Fruit fly (Drosophila melanogaster): ENCODE data around the gene Kap-alpha3.

Gene Kap-alpha3

dm6 chr3R:9626880-9627401 is 49.4 kb upstream of the Kap-alpha3 start, which contains the start of the genes CG9427 and CG8319 (continued):
- TF ChIP-seq jigr1 (GFP tag; IDR thresholded peaks at IDR 0.05), result no peak
- TF ChIP-seq Bgb (GFP tag; IDR thresholded peaks at IDR 0.05; ENCODE audit: partially characterized antibody), result peak; percentile 78
- peak; percentile 51 for TF ChIP-seq CG7839 (tag; optimal IDR thresholded peaks at IDR 0.05)
- peak; percentile 54 for TF ChIP-seq CG10979 (tag; optimal IDR thresholded peaks at IDR 0.05)
- no peak for TF ChIP-seq D19B (GFP tag; optimal IDR thresholded peaks at IDR 0.05)
- no peak for TF ChIP-seq btn (GFP tag; optimal IDR thresholded peaks at IDR 0.05)
- TF ChIP-seq gcm (GFP tag; optimal IDR thresholded peaks at IDR 0.05), result peak; percentile 62
- TF ChIP-seq CG1647 (GFP tag; optimal IDR thresholded peaks at IDR 0.05), result no peak
- TF ChIP-seq CG15696 (tag; optimal IDR thresholded peaks at IDR 0.05), result peak; percentile 52
- TF ChIP-seq CG6272 (GFP tag; IDR thresholded peaks at IDR 0.05), result no peak
- TF ChIP-seq CG32532 (GFP tag; IDR thresholded peaks at IDR 0.05), result peak; percentile 60
- TF ChIP-seq mam (GFP tag; optimal IDR thresholded peaks at IDR 0.05), result peak; percentile 66
- TF ChIP-seq bsh (GFP tag; optimal IDR thresholded peaks at IDR 0.05), result peak in 1 of 2 experiments; percentile 61
- no peak for TF ChIP-seq CG6254 (GFP tag; optimal IDR thresholded peaks at IDR 0.05)
- TF ChIP-seq Fer2 (tag; optimal IDR thresholded peaks at IDR 0.05), result peak; percentile 52
- no peak for TF ChIP-seq eyg (GFP tag; optimal IDR thresholded peaks at IDR 0.05)
- TF ChIP-seq pnt (GFP tag; optimal IDR thresholded peaks at IDR 0.05), result peak; percentile 0
- peak; percentile 70 for TF ChIP-seq grau (tag; optimal IDR thresholded peaks at IDR 0.05)
- no peak for TF ChIP-seq repo (GFP tag; optimal IDR thresholded peaks at IDR 0.05)
- TF ChIP-seq ara (GFP tag; IDR thresholded peaks at IDR 0.05), result peak; percentile 23; the same call in 1 of the 2 replicates
- peak; percentile 70 for TF ChIP-seq CG10147 (GFP tag; optimal IDR thresholded peaks at IDR 0.05)
- TF ChIP-seq CG8359 (GFP tag; optimal IDR thresholded peaks at IDR 0.05; ENCODE audit: borderline replicate concordance), result no peak
- no peak for TF ChIP-seq onecut (GFP tag; IDR thresholded peaks at IDR 0.05)
- TF ChIP-seq Chrac-16 (GFP tag; optimal IDR thresholded peaks at IDR 0.05), result peak; percentile 57
- TF ChIP-seq Awh (GFP tag; IDR thresholded peaks at IDR 0.05), result no peak
- TF ChIP-seq CG7372 (GFP tag; IDR thresholded peaks at IDR 0.05), result peak; percentile 35; the same call in 1 of the 2 replicates
- no peak for TF ChIP-seq dati (GFP tag; IDR thresholded peaks at IDR 0.05)
- TF ChIP-seq CG12299 (tag; optimal IDR thresholded peaks at IDR 0.05), result peak; percentile 77
- TF ChIP-seq CG6765 (GFP tag; optimal IDR thresholded peaks at IDR 0.05), result no peak
- TF ChIP-seq CG8281 (tag; optimal IDR thresholded peaks at IDR 0.05), result no peak
- TF ChIP-seq lab (GFP tag; optimal IDR thresholded peaks at IDR 0.05), result peak; percentile 53
- no peak for TF ChIP-seq gt (GFP tag; IDR thresholded peaks at IDR 0.05)
- TF ChIP-seq scrt (GFP tag; optimal IDR thresholded peaks at IDR 0.05), result peak; percentile 40
- peak; percentile 55; the same call in 2 of the 3 replicates for TF ChIP-seq tgo (GFP tag; IDR thresholded peaks at IDR 0.05)
- TF ChIP-seq Rfx (GFP tag; IDR thresholded peaks at IDR 0.05), result peak; percentile 73
- TF ChIP-seq unc-4 (GFP tag; IDR thresholded peaks at IDR 0.05; ENCODE audit: partially characterized antibody), result peak; percentile 95
- no peak for TF ChIP-seq ATbp (GFP tag; optimal IDR thresholded peaks at IDR 0.05)
- peak; percentile 33 for TF ChIP-seq Six4 (GFP tag; optimal IDR thresholded peaks at IDR 0.05)
- peak; percentile 92 for TF ChIP-seq CG2116 (GFP tag; optimal IDR thresholded peaks at IDR 0.05)
- peak; percentile 53 for TF ChIP-seq dm (GFP tag; optimal IDR thresholded peaks at IDR 0.05)
- peak; percentile 90 for TF ChIP-seq CG31441 (GFP tag; IDR thresholded peaks at IDR 0.05)
- TF ChIP-seq CG7786 (GFP tag; optimal IDR thresholded peaks at IDR 0.05), result peak; percentile 33
- TF ChIP-seq Hmx (GFP tag; optimal IDR thresholded peaks at IDR 0.05), result peak; percentile 59
- TF ChIP-seq CG10431 (GFP tag; optimal IDR thresholded peaks at IDR 0.05), result no peak
- TF ChIP-seq CG4820 (GFP tag; optimal IDR thresholded peaks at IDR 0.05), result peak; percentile 47
- no peak for TF ChIP-seq CG17612 (GFP tag; IDR thresholded peaks at IDR 0.05)
- no peak for TF ChIP-seq org-1 (GFP tag; optimal IDR thresholded peaks at IDR 0.05)
- no peak for TF ChIP-seq C15 (GFP tag; IDR thresholded peaks at IDR 0.05)
- peak; percentile 30 for TF ChIP-seq dmrt99B (tag; optimal IDR thresholded peaks at IDR 0.05)
- peak; percentile 73 for TF ChIP-seq CG13775 (GFP tag; optimal IDR thresholded peaks at IDR 0.05)

Data from whole organism, embryonic.